Fruit fly (Drosophila melanogaster) S2 (cell line): ENCODE data around the gene beat-Va.

ENCODE experiments used
- CG8478 ChIP-seq: fragments of >200 bp; optimal IDR thresholded peaks from 2 replicates; lab custom pipeline; 2018
- CTCF ChIP-seq, 2 experiments: fragments of >200 bp; optimal IDR thresholded peaks; 2 replicates each; lab custom pipeline; 2018

DNA sequence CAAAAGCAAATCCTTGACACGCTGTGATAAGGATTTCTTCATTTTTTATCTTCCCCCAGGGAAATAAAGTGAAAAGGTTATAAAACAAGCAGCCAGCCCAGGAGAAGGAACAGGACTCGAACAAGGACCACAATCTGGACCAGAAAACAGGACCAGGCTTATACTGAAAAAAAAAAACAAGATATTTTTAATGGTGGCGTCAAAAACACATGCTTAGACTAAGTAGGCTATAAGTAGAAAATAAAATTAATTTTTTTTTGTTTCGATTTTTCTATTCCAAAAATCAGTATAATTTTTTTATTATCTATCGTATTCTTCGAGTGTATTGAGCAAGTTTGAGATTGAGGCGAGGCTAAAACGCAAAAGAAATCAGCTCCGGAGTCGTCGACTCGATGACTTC, 20.4 kb downstream of the beat-Va start:
- TF ChIP-seq CG8478 (lab: Kevin White, UChicago) = no peak
- TF ChIP-seq CTCF (optimal IDR thresholded peaks at IDR 0.05; lab: Kevin White, UChicago) = no peak
